Fruit fly (Drosophila melanogaster) whole organism, embryonic: ENCODE results near the gene CG6983.
A peak's percentile ranks its signal among the peaks of the same experiment; 100 is the strongest.

Experiments used
- CG10979 ChIP-seq: fragments of 200-800 bp; sonication (Bioruptor generic); optimal IDR thresholded peaks from 2 replicates; lab custom pipeline; 2018; ENCODE audit warnings: missing biosample characterization, mild to moderate bottlenecking, missing genetic modification characterization, moderate library complexity
- CG11695 ChIP-seq: fragments of 200-800 bp; sonication (Bioruptor generic); IDR thresholded peaks from 3 replicates; pipeline ENCODE4 v1.3.6; 2022; ENCODE audit warnings: missing biosample characterization, missing genetic modification characterization
- CG12744 ChIP-seq: fragments of 200-800 bp; sonication (Bioruptor generic); optimal IDR thresholded peaks from 2 replicates; lab custom pipeline; 2016; ENCODE audit warnings: missing biosample characterization, missing genetic modification characterization
- CG13894 ChIP-seq: fragments of 200-800 bp; sonication (Bioruptor generic); optimal IDR thresholded peaks from 3 replicates; lab custom pipeline; 2018; ENCODE audit warnings: missing biosample characterization, mild to moderate bottlenecking, missing genetic modification characterization, moderate library complexity
- CG1529 ChIP-seq: fragments of 200-800 bp; sonication (Bioruptor generic); optimal IDR thresholded peaks from 3 replicates; lab custom pipeline; 2018; ENCODE audit warnings: missing biosample characterization, missing genetic modification characterization
- CG15696 ChIP-seq: fragments of 200-800 bp; sonication (Bioruptor generic); optimal IDR thresholded peaks from 2 replicates; lab custom pipeline; 2019; ENCODE audit warnings: missing biosample characterization, mild to moderate bottlenecking, missing genetic modification characterization, moderate library complexity
- CG18619 ChIP-seq: fragments of 200-800 bp; sonication (Bioruptor generic); optimal IDR thresholded peaks from 3 replicates; lab custom pipeline; 2017; ENCODE audit warnings: missing biosample characterization, mild to moderate bottlenecking, missing genetic modification characterization
- CG31365 ChIP-seq: fragments of 200-800 bp; sonication (Bioruptor generic); optimal IDR thresholded peaks from 2 replicates; lab custom pipeline; 2018; ENCODE audit warnings: missing biosample characterization, mild to moderate bottlenecking, missing genetic modification characterization
- CG33213 ChIP-seq: fragments of 200-800 bp; sonication (Bioruptor generic); optimal IDR thresholded peaks from 3 replicates; lab custom pipeline; 2016; ENCODE audit warnings: missing biosample characterization, missing genetic modification characterization
- CG5180 ChIP-seq: fragments of 200-800 bp; sonication (Bioruptor generic); optimal IDR thresholded peaks from 3 replicates; lab custom pipeline; 2017; ENCODE audit warnings: missing biosample characterization, missing genetic modification characterization, mild to moderate bottlenecking, moderate library complexity, missing genetic modification reagents
- CG6175 ChIP-seq: fragments of 200-800 bp; sonication (Bioruptor generic); IDR thresholded peaks from 3 replicates; pipeline ENCODE4 v1.3.6; 2022; ENCODE audit warnings: missing biosample characterization, missing genetic modification characterization
- CG6689 ChIP-seq: fragments of 200-800 bp; sonication (Bioruptor generic); IDR thresholded peaks from 2 replicates; pipeline ENCODE4 v1.3.6; 2022; ENCODE audit warnings: missing biosample characterization, missing genetic modification characterization
- CG7271 ChIP-seq: fragments of 200-800 bp; sonication (Bioruptor generic); optimal IDR thresholded peaks from 2 replicates; lab custom pipeline; 2018; ENCODE audit warnings: missing biosample characterization, mild to moderate bottlenecking, missing genetic modification characterization, moderate library complexity
- CG9215 ChIP-seq: fragments of 200-800 bp; sonication (Bioruptor generic); IDR thresholded peaks from 2 replicates; pipeline ENCODE4 v1.3.6; 2022; ENCODE audit warnings: missing biosample characterization, missing genetic modification characterization
- CG9727 ChIP-seq: fragments of 200-800 bp; sonication (Bioruptor generic); optimal IDR thresholded peaks from 3 replicates; lab custom pipeline; 2017; ENCODE audit warnings: missing biosample characterization, mild to moderate bottlenecking, missing genetic modification characterization
- CG9876 ChIP-seq: fragments of 200-800 bp; sonication (Bioruptor generic); optimal IDR thresholded peaks from 2 replicates; lab custom pipeline; 2016; ENCODE audit warnings: missing biosample characterization, missing genetic modification characterization
- CkIIα-i1 ChIP-seq: fragments of 200-800 bp; sonication (Bioruptor generic); IDR thresholded peaks from 2 replicates; pipeline ENCODE4 v1.3.6; 2022; ENCODE audit warnings: missing biosample characterization, missing genetic modification characterization
- NC2α ChIP-seq: fragments of 200-800 bp; sonication (Bioruptor generic); optimal IDR thresholded peaks from 2 replicates; lab custom pipeline; 2016; ENCODE audit warnings: missing biosample characterization, missing genetic modification characterization
- Oli ChIP-seq: fragments of 200-800 bp; sonication (Bioruptor generic); optimal IDR thresholded peaks from 2 replicates; lab custom pipeline; 2018; ENCODE audit warnings: missing biosample characterization, mild to moderate bottlenecking, missing genetic modification characterization, moderate library complexity
- Vsx1 ChIP-seq: fragments of 200-800 bp; sonication (Bioruptor generic); optimal IDR thresholded peaks from 2 replicates; lab custom pipeline; 2017; ENCODE audit warnings: missing biosample characterization, mild to moderate bottlenecking, missing genetic modification characterization, missing genetic modification reagents
- ash1 ChIP-seq: fragments of 200-800 bp; sonication (Bioruptor generic); optimal IDR thresholded peaks from 2 replicates; lab custom pipeline; 2018; ENCODE audit warnings: missing biosample characterization, mild to moderate bottlenecking, missing genetic modification characterization
- az2 ChIP-seq: fragments of 200-800 bp; sonication (Bioruptor generic); optimal IDR thresholded peaks from 3 replicates; lab custom pipeline; 2016; ENCODE audit warnings: missing biosample characterization, missing genetic modification characterization
- caup ChIP-seq: fragments of 200-800 bp; sonication (Bioruptor generic); optimal IDR thresholded peaks from 3 replicates; lab custom pipeline; 2017; ENCODE audit warnings: missing biosample characterization, mild to moderate bottlenecking, missing genetic modification characterization, moderate library complexity; ENCODE audit not compliant: severe bottlenecking
- cg ChIP-seq: fragments of 200-800 bp; sonication (Bioruptor generic); optimal IDR thresholded peaks from 3 replicates; lab custom pipeline; 2019; ENCODE audit warnings: missing biosample characterization, mild to moderate bottlenecking, missing genetic modification characterization, moderate library complexity
- chinmo ChIP-seq: fragments of 200-800 bp; sonication (Bioruptor generic); IDR thresholded peaks from 4 replicates; pipeline ENCODE4 v1.3.6; 2022; ENCODE audit warnings: missing biosample characterization, missing genetic modification characterization; ENCODE audit not compliant: partially characterized antibody
- croc ChIP-seq: fragments of 200-800 bp; sonication (Bioruptor generic); conservative IDR thresholded peaks from 3 replicates; pipeline ENCODE4 v1.3.6; 2022; ENCODE audit warnings: missing biosample characterization, missing genetic modification characterization
- fd102C ChIP-seq: fragments of 200-800 bp; sonication (Bioruptor generic); optimal IDR thresholded peaks from 2 replicates; lab custom pipeline; 2018; ENCODE audit warnings: missing biosample characterization, mild to moderate bottlenecking, missing genetic modification characterization, moderate library complexity
- fd64A ChIP-seq: fragments of 200-800 bp; sonication (Bioruptor generic); optimal IDR thresholded peaks from 3 replicates; lab custom pipeline; 2018; ENCODE audit warnings: missing biosample characterization, mild to moderate bottlenecking, missing genetic modification characterization
- ftz-f1 ChIP-seq: fragments of 200-800 bp; sonication (Bioruptor generic); optimal IDR thresholded peaks from 2 replicates; lab custom pipeline; 2016; ENCODE audit warnings: missing biosample characterization, missing genetic modification characterization
- gem ChIP-seq: fragments of 200-800 bp; sonication (Bioruptor generic); optimal IDR thresholded peaks from 2 replicates; lab custom pipeline; 2019; ENCODE audit warnings: missing biosample characterization, mild to moderate bottlenecking, missing genetic modification characterization, moderate library complexity
- gsb-n ChIP-seq: fragments of 200-800 bp; sonication (Bioruptor generic); optimal IDR thresholded peaks from 3 replicates; lab custom pipeline; 2018; ENCODE audit warnings: missing biosample characterization, mild to moderate bottlenecking, missing genetic modification characterization
- hth ChIP-seq: fragments of >200 bp; optimal IDR thresholded peaks from 2 replicates; lab custom pipeline; 2017; ENCODE audit warnings: inconsistent platforms
- kni ChIP-seq: fragments of 200-800 bp; sonication (Bioruptor generic); optimal IDR thresholded peaks from 3 replicates; lab custom pipeline; 2017; ENCODE audit warnings: mild to moderate bottlenecking, missing biosample characterization, missing genetic modification reagents, missing genetic modification characterization
- lilli ChIP-seq: fragments of 200-800 bp; sonication (Bioruptor generic); optimal IDR thresholded peaks from 3 replicates; lab custom pipeline; 2016; ENCODE audit warnings: missing biosample characterization, missing genetic modification characterization
- luna ChIP-seq: fragments of 200-800 bp; sonication (Bioruptor generic); optimal IDR thresholded peaks from 2 replicates; lab custom pipeline; 2016; ENCODE audit warnings: missing biosample characterization, missing genetic modification characterization
- mirr ChIP-seq: fragments of 200-800 bp; sonication (Bioruptor generic); optimal IDR thresholded peaks from 3 replicates; lab custom pipeline; 2018; ENCODE audit warnings: missing biosample characterization, mild to moderate bottlenecking, missing genetic modification characterization
- onecut ChIP-seq: fragments of 200-800 bp; sonication (Bioruptor generic); IDR thresholded peaks from 2 replicates; pipeline ENCODE4 v1.3.6; 2022; ENCODE audit warnings: missing biosample characterization, missing genetic modification characterization
- p53 ChIP-seq: fragments of 200-800 bp; sonication (Bioruptor generic); optimal IDR thresholded peaks from 2 replicates; lab custom pipeline; 2016; ENCODE audit warnings: missing biosample characterization, missing genetic modification characterization
- rib ChIP-seq: fragments of 200-800 bp; sonication (Bioruptor generic); IDR thresholded peaks from 2 replicates; pipeline ENCODE4 v1.3.6; 2022; ENCODE audit warnings: missing biosample characterization, missing genetic modification characterization
- sd ChIP-seq: fragments of 200-800 bp; sonication (Bioruptor generic); optimal IDR thresholded peaks from 3 replicates; lab custom pipeline; 2018; ENCODE audit warnings: missing biosample characterization, mild to moderate bottlenecking, missing genetic modification characterization, moderate library complexity
- sens ChIP-seq: fragments of 200-800 bp; sonication (Bioruptor generic); peaks from one replicate; lab custom pipeline; 2016; ENCODE audit warnings: missing biosample characterization, missing genetic modification characterization
- tll ChIP-seq, 2 experiments: fragments of 200-800 bp in 1 of 2; fragments of >200 bp in 1 of 2; sonication (Bioruptor generic) in 1 of 2; optimal IDR thresholded peaks; 2 replicates each; lab custom pipeline; 2017 to 2019; ENCODE audit warnings: missing biosample characterization in 2 of 2, missing genetic modification characterization in 2 of 2, mild to moderate bottlenecking in 1 of 2, moderate library complexity in 1 of 2
- tna ChIP-seq: fragments of 200-800 bp; sonication (Bioruptor generic); IDR thresholded peaks from 2 replicates; pipeline ENCODE4 v1.3.6; 2022; ENCODE audit warnings: missing biosample characterization, missing genetic modification characterization; ENCODE audit not compliant: partially characterized antibody
- unpg ChIP-seq: fragments of 200-800 bp; sonication (Bioruptor generic); optimal IDR thresholded peaks from 3 replicates; lab custom pipeline; 2018; ENCODE audit warnings: missing biosample characterization, mild to moderate bottlenecking, missing genetic modification characterization, moderate library complexity
- zen ChIP-seq: fragments of 200-800 bp; sonication (Bioruptor generic); optimal IDR thresholded peaks from 3 replicates; lab custom pipeline; 2018; ENCODE audit warnings: missing biosample characterization, mild to moderate bottlenecking, missing genetic modification characterization, moderate library complexity

The CG6983 gene

dm6 chr3L:8456472-8457049 is 7.4 kb upstream of the CG6983 start (continued):
- peak; percentile 70 for TF ChIP-seq kni (GFP tag; lab: Kevin White, UChicago)
- TF ChIP-seq lilli (GFP tag; lab: Kevin White, UChicago): no peak
- no peak for TF ChIP-seq CG1529 (GFP tag; lab: Kevin White, UChicago)
- no peak for TF ChIP-seq CG6689 (GFP tag; lab: Robert Waterston, UW)
- no peak for TF ChIP-seq mirr
- peak; percentile 47; the same call in 1 of the 2 replicates for TF ChIP-seq tna (GFP tag; lab: Robert Waterston, UW)
- TF ChIP-seq zen (tag; lab: Kevin White, UChicago): peak; percentile 31
- TF ChIP-seq CG13894: no peak
- TF ChIP-seq CG9876 (GFP tag; lab: Kevin White, UChicago): no peak
- TF ChIP-seq az2 (GFP tag; lab: Kevin White, UChicago): no peak
- no peak for TF ChIP-seq CG10979 (tag; lab: Kevin White, UChicago)
- no peak for TF ChIP-seq croc
- peak; percentile 72; the same call in 1 of the 4 replicates for TF ChIP-seq chinmo (GFP tag; lab: Robert Waterston, UW)
- TF ChIP-seq CG15696 (tag; lab: Kevin White, UChicago): no peak
- no peak for TF ChIP-seq rib (GFP tag; lab: Robert Waterston, UW)
- no peak for TF ChIP-seq Oli (tag; lab: Kevin White, UChicago)
- no peak for TF ChIP-seq CG9727
- TF ChIP-seq caup (GFP tag; lab: Kevin White, UChicago): no peak
- no peak for TF ChIP-seq CkIIα-i1 (GFP tag; lab: Robert Waterston, UW)
- no peak for TF ChIP-seq CG6175 (GFP tag; lab: Robert Waterston, UW)
- no peak for TF ChIP-seq CG31365 (tag; lab: Kevin White, UChicago)
- peak; percentile 18 for TF ChIP-seq ftz-f1 (GFP tag; lab: Kevin White, UChicago)
- TF ChIP-seq unpg: no peak
- no peak for TF ChIP-seq fd102C
- peak; percentile 72 for TF ChIP-seq gsb-n (tag; lab: Kevin White, UChicago)
- TF ChIP-seq CG5180 (GFP tag; lab: Kevin White, UChicago): peak; percentile 28
- no peak for TF ChIP-seq CG11695 (GFP tag; lab: Robert Waterston, UW)
- TF ChIP-seq CG7271 (tag; lab: Kevin White, UChicago): no peak
- TF ChIP-seq CG33213 (GFP tag; lab: Kevin White, UChicago): no peak
- TF ChIP-seq gem (tag; lab: Kevin White, UChicago): no peak
- TF ChIP-seq CG18619 (GFP tag; lab: Kevin White, UChicago): no peak
- no peak for TF ChIP-seq ash1 (GFP tag; lab: Kevin White, UChicago)
- peak in 1 of 2 experiments; percentile 16 for TF ChIP-seq tll (GFP tag; optimal IDR thresholded peaks at IDR 0.05; lab: Kevin White, UChicago)
- TF ChIP-seq CG9215: no peak
- TF ChIP-seq NC2α (GFP tag; lab: Kevin White, UChicago): no peak
- TF ChIP-seq cg (GFP tag; lab: Kevin White, UChicago): peak; percentile 75
- no peak for TF ChIP-seq onecut
- peak; percentile 57 for TF ChIP-seq sd (tag; lab: Kevin White, UChicago)
- no peak for TF ChIP-seq CG12744 (GFP tag; lab: Kevin White, UChicago)
- TF ChIP-seq Vsx1 (GFP tag; lab: Kevin White, UChicago): peak; percentile 9
- TF ChIP-seq sens (GFP tag; lab: Kevin White, UChicago): peak; percentile 55
- no peak for TF ChIP-seq p53 (GFP tag; lab: Kevin White, UChicago)
- TF ChIP-seq luna: no peak
- no peak for TF ChIP-seq hth (lab: Kevin White, UChicago)
- TF ChIP-seq fd64A: peak; percentile 6
- TF ChIP-seq, all 482 proteins: peak for 15
